Worm (Caenorhabditis elegans) whole organism, young adult: ENCODE data around the gene ZK1010.2.
A peak's percentile ranks its signal among the peaks of the same experiment; 100 is the strongest.

Source experiments
- D2030.7 ChIP-seq: fragments of 200-800 bp; sonication (Bioruptor generic); IDR thresholded peaks from 2 replicates; pipeline ENCODE4 v1.3.6; 2022; ENCODE audit warnings: missing genetic modification reagents, missing genetic modification characterization, missing compliant biosample characterization
- F22D6.2 ChIP-seq: sonication (generic microtip); optimal IDR thresholded peaks from 2 replicates; lab custom pipeline; 2016; ENCODE audit warnings: mild to moderate bottlenecking, missing genetic modification characterization, missing compliant biosample characterization
- F33H1.4 ChIP-seq: fragments of 200-800 bp; sonication (Bioruptor generic); IDR thresholded peaks from 2 replicates; pipeline ENCODE4 v1.3.6; 2022; ENCODE audit warnings: missing genetic modification reagents, missing genetic modification characterization, missing compliant biosample characterization
- F55B11.4 ChIP-seq: sonication (generic microtip); optimal IDR thresholded peaks from 2 replicates; lab custom pipeline; 2016; ENCODE audit warnings: missing compliant biosample characterization, missing genetic modification characterization, borderline replicate concordance; ENCODE audit not compliant: insufficient read depth
- F57A8.1 ChIP-seq: fragments of 200-800 bp; sonication (Bioruptor generic); optimal IDR thresholded peaks from 2 replicates; lab custom pipeline; 2018; ENCODE audit warnings: mild to moderate bottlenecking, missing genetic modification characterization, moderate library complexity, missing compliant biosample characterization
- F57C9.4 ChIP-seq: sonication (generic microtip); optimal IDR thresholded peaks from 2 replicates; lab custom pipeline; 2017; ENCODE audit warnings: mild to moderate bottlenecking, missing genetic modification characterization, missing compliant biosample characterization
- K12H6.12 ChIP-seq: fragments of 200-800 bp; sonication (Bioruptor generic); optimal IDR thresholded peaks from 2 replicates; lab custom pipeline; 2018; ENCODE audit warnings: mild to moderate bottlenecking, missing genetic modification characterization, missing compliant biosample characterization
- akir-1 ChIP-seq: fragments of 200-800 bp; sonication (Bioruptor generic); optimal IDR thresholded peaks from 2 replicates; lab custom pipeline; 2018; ENCODE audit warnings: mild to moderate bottlenecking, missing genetic modification characterization, moderate library complexity, missing compliant biosample characterization
- ama-1 ChIP-seq, 3 experiments: fragments of 150-350 bp in 1 of 3; sonication (generic microtip) in 2 of 3; optimal IDR thresholded peaks; 2 replicates each; lab custom pipeline; 2014 to 2018; ENCODE audit warnings: missing biosample characterization in 2 of 3, missing genetic modification characterization in 2 of 3, missing genetic modification reagents in 2 of 3
- attf-6 ChIP-seq: fragments of 200-800 bp; sonication (Bioruptor generic); IDR thresholded peaks from 2 replicates; pipeline ENCODE4 v1.3.6; 2022; ENCODE audit warnings: missing genetic modification reagents, missing genetic modification characterization, missing compliant biosample characterization
- bed-1 ChIP-seq: fragments of 200-800 bp; sonication (Bioruptor generic); IDR thresholded peaks from 2 replicates; pipeline ENCODE4 v1.3.6; 2022; ENCODE audit warnings: missing genetic modification reagents, missing genetic modification characterization, missing compliant biosample characterization
- ceh-100 ChIP-seq: fragments of 200-800 bp; sonication (Bioruptor generic); IDR thresholded peaks from 2 replicates; pipeline ENCODE4 v1.3.6; 2022; ENCODE audit warnings: missing genetic modification reagents, missing genetic modification characterization, missing compliant biosample characterization
- ceh-27 ChIP-seq: fragments of 200-800 bp; sonication (Bioruptor generic); optimal IDR thresholded peaks from 2 replicates; lab custom pipeline; 2018; ENCODE audit warnings: mild to moderate bottlenecking, missing genetic modification characterization, moderate library complexity, missing compliant biosample characterization
- ceh-79 ChIP-seq: sonication (generic microtip); optimal IDR thresholded peaks from 2 replicates; lab custom pipeline; 2017; ENCODE audit warnings: mild to moderate bottlenecking, missing genetic modification characterization, missing compliant biosample characterization
- ceh-91 ChIP-seq: fragments of 200-800 bp; sonication (Bioruptor generic); IDR thresholded peaks from 2 replicates; pipeline ENCODE4 v1.3.6; 2022; ENCODE audit warnings: missing genetic modification reagents, missing genetic modification characterization, missing compliant biosample characterization
- die-1 ChIP-seq: sonication (generic microtip); optimal IDR thresholded peaks from 2 replicates; lab custom pipeline; 2016; ENCODE audit warnings: missing genotype, mild to moderate bottlenecking, missing genetic modification characterization, missing compliant biosample characterization
- dox-1 ChIP-seq: fragments of 200-800 bp; sonication (Bioruptor generic); IDR thresholded peaks from 2 replicates; pipeline ENCODE4 v1.3.6; 2022; ENCODE audit warnings: missing genetic modification reagents, missing genetic modification characterization, missing compliant biosample characterization
- ekl-4 ChIP-seq: fragments of 200-800 bp; sonication (Bioruptor generic); IDR thresholded peaks from 2 replicates; pipeline ENCODE4 v1.3.6; 2022; ENCODE audit warnings: missing genetic modification reagents, missing genetic modification characterization, missing compliant biosample characterization
- fkh-3 ChIP-seq: sonication (generic microtip); optimal IDR thresholded peaks from 2 replicates; lab custom pipeline; 2016; ENCODE audit warnings: mild to moderate bottlenecking, missing genetic modification characterization, missing compliant biosample characterization
- gei-17 ChIP-seq: fragments of 200-800 bp; sonication (Bioruptor generic); optimal IDR thresholded peaks from 2 replicates; lab custom pipeline; 2018; ENCODE audit warnings: mild to moderate bottlenecking, missing genetic modification characterization, missing compliant biosample characterization
- him-1 ChIP-seq: sonication (generic microtip); optimal IDR thresholded peaks from 2 replicates; lab custom pipeline; 2016; ENCODE audit warnings: missing genotype, missing genetic modification reagents, missing genetic modification characterization, missing compliant biosample characterization
- hlh-26 ChIP-seq: fragments of 200-800 bp; sonication (Bioruptor generic); conservative IDR thresholded peaks from 2 replicates; pipeline ENCODE4 v1.3.6; 2022; ENCODE audit warnings: missing genetic modification reagents, missing genetic modification characterization, missing compliant biosample characterization
- hmg-1.2 ChIP-seq: fragments of 200-800 bp; sonication (Bioruptor generic); IDR thresholded peaks from 2 replicates; pipeline ENCODE4 v1.3.6; 2022; ENCODE audit warnings: missing genetic modification reagents, missing genetic modification characterization, missing compliant biosample characterization
- let-607 ChIP-seq, 2 experiments: fragments of 200-800 bp in 1 of 2; sonication (Bioruptor generic) in 1 of 2; sonication (generic microtip) in 1 of 2; optimal IDR thresholded peaks; 2 replicates each; lab custom pipeline; 2016 to 2018; ENCODE audit warnings: mild to moderate bottlenecking in 2 of 2, missing compliant biosample characterization in 2 of 2, missing genetic modification characterization in 2 of 2, moderate library complexity in 2 of 2, missing genotype in 1 of 2
- lin-26 ChIP-seq: fragments of 200-800 bp; sonication (Bioruptor generic); IDR thresholded peaks from 2 replicates; pipeline ENCODE4 v1.3.6; 2022; ENCODE audit warnings: missing genetic modification reagents, missing genetic modification characterization, missing compliant biosample characterization
- lin-40 ChIP-seq: sonication (generic microtip); optimal IDR thresholded peaks from 2 replicates; lab custom pipeline; 2016; ENCODE audit warnings: missing genetic modification characterization, mild to moderate bottlenecking, missing compliant biosample characterization, missing genotype, missing genetic modification reagents
- madf-10 ChIP-seq: sonication (generic microtip); optimal IDR thresholded peaks from 2 replicates; lab custom pipeline; 2016; ENCODE audit warnings: mild to moderate bottlenecking, missing genetic modification characterization, missing compliant biosample characterization
- madf-3 ChIP-seq: fragments of 200-800 bp; sonication (Bioruptor generic); IDR thresholded peaks from 2 replicates; pipeline ENCODE4 v1.3.6; 2022; ENCODE audit warnings: missing genetic modification reagents, missing genetic modification characterization, missing compliant biosample characterization
- mcd-1 ChIP-seq: fragments of 200-800 bp; sonication (Bioruptor generic); IDR thresholded peaks from 2 replicates; pipeline ENCODE4 v1.3.6; 2022; ENCODE audit warnings: missing genetic modification reagents, missing genetic modification characterization, missing compliant biosample characterization
- nfyb-1 ChIP-seq: fragments of 200-800 bp; sonication (Bioruptor generic); IDR thresholded peaks from 2 replicates; pipeline ENCODE4 v1.3.6; 2022; ENCODE audit warnings: missing genetic modification reagents, missing genetic modification characterization, missing compliant biosample characterization
- nhr-120 ChIP-seq: fragments of 200-800 bp; sonication (Bioruptor generic); IDR thresholded peaks from 2 replicates; pipeline ENCODE4 v1.3.6; 2022; ENCODE audit warnings: missing genetic modification characterization, missing compliant biosample characterization
- nhr-90 ChIP-seq: sonication (generic microtip); optimal IDR thresholded peaks from 2 replicates; lab custom pipeline; 2016; ENCODE audit warnings: missing genotype, mild to moderate bottlenecking, missing genetic modification characterization, missing compliant biosample characterization
- snpc-1.3 ChIP-seq: sonication (generic microtip); optimal IDR thresholded peaks from 2 replicates; lab custom pipeline; 2017; ENCODE audit warnings: missing genetic modification characterization, mild to moderate bottlenecking, missing compliant biosample characterization, antibody characterized with exemption, moderate library complexity, missing genotype, missing genetic modification reagents; ENCODE audit not compliant: insufficient read depth
- snpc-4 ChIP-seq, 5 experiments: fragments of 150-350 bp in 1 of 5; sonication (generic microtip) in 4 of 5; optimal IDR thresholded peaks; 2 replicates each; lab custom pipeline; 2014 to 2018; ENCODE audit warnings: missing genetic modification characterization in 5 of 5, missing biosample characterization in 3 of 5, antibody characterized with exemption in 2 of 5, mild to moderate bottlenecking in 2 of 5, missing compliant biosample characterization in 2 of 5, missing genotype in 2 of 5, moderate library complexity in 2 of 5, missing genetic modification reagents in 1 of 5
- tbx-9 ChIP-seq: sonication (generic microtip); optimal IDR thresholded peaks from 2 replicates; lab custom pipeline; 2016; ENCODE audit warnings: borderline replicate concordance, missing genetic modification characterization, inconsistent platforms, missing compliant biosample characterization
- tlf-1 ChIP-seq: fragments of 200-800 bp; sonication (Bioruptor generic); optimal IDR thresholded peaks from 2 replicates; lab custom pipeline; 2018; ENCODE audit warnings: mild to moderate bottlenecking, missing genetic modification characterization, missing compliant biosample characterization
- unc-62 ChIP-seq: fragments of 150-350 bp; optimal IDR thresholded peaks from 2 replicates; lab custom pipeline; 2014; ENCODE audit warnings: missing biosample characterization, missing genetic modification reagents, missing genetic modification characterization
- xnd-1 ChIP-seq: sonication (generic microtip); optimal IDR thresholded peaks from 2 replicates; lab custom pipeline; 2016; ENCODE audit warnings: missing genotype, missing genetic modification reagents, missing genetic modification characterization, missing compliant biosample characterization
- ztf-18 ChIP-seq: sonication (generic microtip); optimal IDR thresholded peaks from 2 replicates; lab custom pipeline; 2016; ENCODE audit warnings: missing genotype, mild to moderate bottlenecking, missing genetic modification characterization, missing compliant biosample characterization
- ztf-25 ChIP-seq: fragments of 200-800 bp; sonication (Bioruptor generic); IDR thresholded peaks from 2 replicates; pipeline ENCODE4 v1.3.6; 2022; ENCODE audit warnings: missing genetic modification reagents, missing genetic modification characterization, missing compliant biosample characterization
- ztf-26 ChIP-seq: sonication (generic microtip); optimal IDR thresholded peaks from 2 replicates; lab custom pipeline; 2017; ENCODE audit warnings: missing genetic modification characterization, missing compliant biosample characterization
- ztf-28 ChIP-seq: fragments of 200-800 bp; sonication (Bioruptor generic); IDR thresholded peaks from 2 replicates; pipeline ENCODE4 v1.3.6; 2022; ENCODE audit warnings: missing genetic modification reagents, missing genetic modification characterization, missing compliant biosample characterization
- ztf-3 ChIP-seq: fragments of 200-800 bp; sonication (Bioruptor generic); optimal IDR thresholded peaks from 2 replicates; lab custom pipeline; 2018; ENCODE audit warnings: mild to moderate bottlenecking, missing genetic modification characterization, missing compliant biosample characterization

Gene ZK1010.2

ce11 chrIII:13005161-13005560, 27.5 kb upstream of the ZK1010.2 start, which contains the start of gene snf-7:
Gene snf-7 (plus strand): TSS chrIII:13005461.
- TF ChIP-seq ztf-3 (GFP tag; lab: Kevin White, UChicago), result no peak
- no peak for TF ChIP-seq tbx-9 (tag; lab: Kevin White, UChicago)
- TF ChIP-seq attf-6 (GFP tag; lab: Robert Waterston, UW), result no peak
- TF ChIP-seq snpc-1.3 (tag; lab: Kevin White, UChicago), result no peak
- TF ChIP-seq ztf-28 (GFP tag; lab: Robert Waterston, UW), result no peak
- TF ChIP-seq bed-1 (GFP tag; lab: Robert Waterston, UW), result no peak
- no peak for TF ChIP-seq madf-10 (tag; lab: Kevin White, UChicago)
- TF ChIP-seq fkh-3 (tag; lab: Kevin White, UChicago), result no peak
- TF ChIP-seq, all 124 proteins: peak for 0

- TF ChIP-seq lin-26 (GFP tag; lab: Robert Waterston, UW), result 0 out of 2 replicates have a peak, but pooled peaks have one; percentile 26
- no peak for TF ChIP-seq ceh-100 (GFP tag; lab: Robert Waterston, UW)
- no peak for TF ChIP-seq let-607 (tag; optimal IDR thresholded peaks at IDR 0.05; lab: Kevin White, UChicago)
- TF ChIP-seq F22D6.2 (tag; lab: Kevin White, UChicago), result no peak
- no peak for TF ChIP-seq F33H1.4 (GFP tag; lab: Robert Waterston, UW)
- TF ChIP-seq xnd-1 (tag; lab: Kevin White, UChicago), result no peak
These were observed 26.7 kb upstream of the ZK1010.2 start for ce11 chrIII:13004316-13004715.

ce11 chrIII:13002098-13002497, 24.4 kb upstream of the ZK1010.2 start, which contains the start of gene ZK1010.10:
Gene ZK1010.10 (plus strand): TSS chrIII:13002383.
- no peak for TF ChIP-seq tbx-9 (tag; lab: Kevin White, UChicago)
- TF ChIP-seq ztf-18 (tag; lab: Kevin White, UChicago), result no peak
- TF ChIP-seq ama-1 (optimal IDR thresholded peaks at IDR 0.05; lab: Kevin White, UChicago), result no peak
- no peak for TF ChIP-seq ama-1 (GFP tag; optimal IDR thresholded peaks at IDR 0.05; lab: Kevin White, UChicago)
- no peak for TF ChIP-seq nhr-120 (GFP tag; lab: Robert Waterston, UW)
- TF ChIP-seq hmg-1.2 (GFP tag; lab: Robert Waterston, UW), result peak; percentile 89
- TF ChIP-seq gei-17 (GFP tag; lab: Kevin White, UChicago), result no peak
- no peak for TF ChIP-seq ekl-4 (GFP tag; lab: Robert Waterston, UW)
- no peak for TF ChIP-seq snpc-4 (GFP tag; optimal IDR thresholded peaks at IDR 0.05; lab: Kevin White, UChicago)
- TF ChIP-seq snpc-4 (tag; optimal IDR thresholded peaks at IDR 0.05; lab: Kevin White, UChicago), result no peak
- TF ChIP-seq madf-3 (GFP tag; lab: Robert Waterston, UW), result no peak
- TF ChIP-seq him-1, result no peak
- TF ChIP-seq D2030.7 (GFP tag; lab: Robert Waterston, UW), result no peak
- no peak for TF ChIP-seq die-1 (tag; lab: Kevin White, UChicago)
- TF ChIP-seq mcd-1 (GFP tag; lab: Robert Waterston, UW), result no peak
- TF ChIP-seq nhr-90, result no peak
- no peak for TF ChIP-seq lin-40 (tag; lab: Kevin White, UChicago)
- peak; percentile 17; the same call in 1 of the 2 replicates for TF ChIP-seq dox-1
- TF ChIP-seq bed-1 (GFP tag; lab: Robert Waterston, UW), result no peak
- TF ChIP-seq unc-62 (GFP tag; lab: Kevin White, UChicago), result no peak
- TF ChIP-seq ceh-91, result no peak
- no peak for TF ChIP-seq ztf-26
- no peak for TF ChIP-seq ceh-100 (GFP tag; lab: Robert Waterston, UW)
- TF ChIP-seq F57A8.1, result no peak
- no peak for TF ChIP-seq K12H6.12 (tag; lab: Kevin White, UChicago)
- TF ChIP-seq ceh-79, result no peak
- TF ChIP-seq madf-10 (tag; lab: Kevin White, UChicago), result no peak
- TF ChIP-seq F57C9.4 (tag; lab: Kevin White, UChicago), result no peak
- no peak for TF ChIP-seq nfyb-1 (GFP tag; lab: Robert Waterston, UW)
- TF ChIP-seq lin-26 (GFP tag; lab: Robert Waterston, UW), result no peak
- peak; percentile 46 for TF ChIP-seq ceh-27 (GFP tag; lab: Kevin White, UChicago)
- TF ChIP-seq akir-1 (GFP tag; lab: Kevin White, UChicago), result no peak
- TF ChIP-seq hlh-26, result no peak
- no peak for TF ChIP-seq F55B11.4 (tag; lab: Kevin White, UChicago)
- TF ChIP-seq tlf-1 (GFP tag; lab: Kevin White, UChicago), result no peak
- no peak for TF ChIP-seq ztf-25
